Worm (Caenorhabditis elegans) whole organism, young adult: ENCODE measurements around the gene nhr-128.

Experiments used
- B0336.3 ChIP-seq: fragments of 200-800 bp; sonication (Bioruptor generic); IDR thresholded peaks from 2 replicates; pipeline ENCODE4 v1.3.6; 2022; ENCODE audit warnings: missing genetic modification characterization, missing compliant biosample characterization
- F23B12.7 ChIP-seq: sonication (generic microtip); optimal IDR thresholded peaks from 2 replicates; lab custom pipeline; 2017; ENCODE audit warnings: missing genetic modification characterization, mild to moderate bottlenecking, missing compliant biosample characterization, antibody characterized with exemption, moderate library complexity; ENCODE audit not compliant: insufficient read depth
- F57C9.4 ChIP-seq: sonication (generic microtip); optimal IDR thresholded peaks from 2 replicates; lab custom pipeline; 2017; ENCODE audit warnings: mild to moderate bottlenecking, missing genetic modification characterization, missing compliant biosample characterization
- Y79H2A.3 ChIP-seq: fragments of 200-800 bp; sonication (Bioruptor generic); conservative IDR thresholded peaks from 2 replicates; pipeline ENCODE4 v1.3.6; 2022; ENCODE audit warnings: missing genetic modification reagents, missing genetic modification characterization, missing compliant biosample characterization
- nfya-2 ChIP-seq: fragments of 200-800 bp; sonication (Bioruptor generic); IDR thresholded peaks from 2 replicates; pipeline ENCODE4 v1.3.6; 2022; ENCODE audit warnings: missing genetic modification reagents, missing genetic modification characterization, missing compliant biosample characterization
- snpc-4 ChIP-seq, 5 experiments: fragments of 150-350 bp in 1 of 5; sonication (generic microtip) in 4 of 5; optimal IDR thresholded peaks; 2 replicates each; lab custom pipeline; 2014 to 2018; ENCODE audit warnings: missing genetic modification characterization in 5 of 5, missing biosample characterization in 3 of 5, antibody characterized with exemption in 2 of 5, mild to moderate bottlenecking in 2 of 5, missing compliant biosample characterization in 2 of 5, missing genotype in 2 of 5, moderate library complexity in 2 of 5, missing genetic modification reagents in 1 of 5
- unc-130 ChIP-seq: sonication (generic microtip); optimal IDR thresholded peaks from 2 replicates; lab custom pipeline; 2016; ENCODE audit warnings: missing genetic modification reagents, missing genetic modification characterization, missing compliant biosample characterization
- xnd-1 ChIP-seq: sonication (generic microtip); optimal IDR thresholded peaks from 2 replicates; lab custom pipeline; 2016; ENCODE audit warnings: missing genotype, missing genetic modification reagents, missing genetic modification characterization, missing compliant biosample characterization
- zim-3 ChIP-seq: sonication (generic microtip); optimal IDR thresholded peaks from 2 replicates; lab custom pipeline; 2017; ENCODE audit warnings: mild to moderate bottlenecking, missing genetic modification characterization, moderate library complexity, missing compliant biosample characterization

ce11 chrV:2204080-2204479 is 17.8 kb upstream of the nhr-128 start, which contains the start of gene cyp-33C12:
- TF ChIP-seq nfya-2 (no peak), zim-3 (tag; lab: Kevin White, UChicago) (no peak), unc-130 (no peak), Y79H2A.3 (GFP tag; lab: Robert Waterston, UW) (no peak), xnd-1 (tag; lab: Kevin White, UChicago) (no peak), B0336.3 (GFP tag; lab: Robert Waterston, UW) (no peak), F57C9.4 (tag; lab: Kevin White, UChicago) (no peak), snpc-4 (GFP tag; optimal IDR thresholded peaks at IDR 0.05; lab: Kevin White, UChicago) (no peak), snpc-4 (tag; optimal IDR thresholded peaks at IDR 0.05; lab: Kevin White, UChicago) (no peak), F23B12.7 (no peak)
